Fruit fly (Drosophila melanogaster) whole organism, embryonic: ENCODE results near the gene CG7367.

Experiments used
- Abd-B ChIP-seq: fragments of 200-800 bp; sonication (Bioruptor generic); optimal IDR thresholded peaks from 2 replicates; lab custom pipeline; 2018; ENCODE audit warnings: missing biosample characterization, mild to moderate bottlenecking, missing genetic modification characterization, moderate library complexity
- Bgb ChIP-seq: fragments of 200-800 bp; sonication (Bioruptor generic); IDR thresholded peaks from 2 replicates; pipeline ENCODE4 v1.3.6; 2022; ENCODE audit warnings: missing biosample characterization, missing genetic modification characterization; ENCODE audit not compliant: partially characterized antibody
- CG10147 ChIP-seq: fragments of 200-800 bp; sonication (Bioruptor generic); optimal IDR thresholded peaks from 2 replicates; lab custom pipeline; 2019; ENCODE audit warnings: missing biosample characterization, mild to moderate bottlenecking, missing genetic modification characterization, moderate library complexity
- CG10209 ChIP-seq: fragments of 200-800 bp; sonication (Bioruptor generic); optimal IDR thresholded peaks from 3 replicates; lab custom pipeline; 2017; ENCODE audit warnings: missing biosample characterization, mild to moderate bottlenecking, missing genetic modification characterization, missing genetic modification reagents
- CG10979 ChIP-seq: fragments of 200-800 bp; sonication (Bioruptor generic); optimal IDR thresholded peaks from 2 replicates; lab custom pipeline; 2018; ENCODE audit warnings: missing biosample characterization, mild to moderate bottlenecking, missing genetic modification characterization, moderate library complexity
- CG11247 ChIP-seq: fragments of 200-800 bp; sonication (Bioruptor generic); IDR thresholded peaks from 2 replicates; pipeline ENCODE4 v1.3.6; 2022; ENCODE audit warnings: missing biosample characterization, missing genetic modification characterization
- CG11560 ChIP-seq: fragments of 200-800 bp; sonication (Bioruptor generic); IDR thresholded peaks from 3 replicates; pipeline ENCODE4 v1.3.6; 2022; ENCODE audit warnings: missing biosample characterization, missing genetic modification characterization
- CG12744 ChIP-seq: fragments of 200-800 bp; sonication (Bioruptor generic); optimal IDR thresholded peaks from 2 replicates; lab custom pipeline; 2016; ENCODE audit warnings: missing biosample characterization, missing genetic modification characterization
- CG18011 ChIP-seq: fragments of 200-800 bp; sonication (Bioruptor generic); optimal IDR thresholded peaks from 2 replicates; lab custom pipeline; 2017; ENCODE audit warnings: missing biosample characterization, missing genetic modification characterization, mild to moderate bottlenecking, moderate library complexity, missing genotype
- CG1832 ChIP-seq: fragments of 200-800 bp; sonication (Bioruptor generic); optimal IDR thresholded peaks from 2 replicates; lab custom pipeline; 2017; ENCODE audit warnings: missing biosample characterization, mild to moderate bottlenecking, missing genetic modification characterization, inconsistent platforms
- CG31441 ChIP-seq: fragments of 200-800 bp; sonication (Bioruptor generic); IDR thresholded peaks from 2 replicates; pipeline ENCODE4 v1.3.6; 2022; ENCODE audit warnings: missing biosample characterization, missing genetic modification characterization
- CG32532 ChIP-seq: fragments of 200-800 bp; sonication (Bioruptor generic); IDR thresholded peaks from 2 replicates; pipeline ENCODE4 v1.3.6; 2022; ENCODE audit warnings: missing biosample characterization, missing genetic modification characterization
- CG4617 ChIP-seq: fragments of 200-800 bp; sonication (Bioruptor generic); optimal IDR thresholded peaks from 3 replicates; lab custom pipeline; 2016; ENCODE audit warnings: missing biosample characterization, missing genetic modification characterization, borderline replicate concordance
- CG5953 ChIP-seq: fragments of 200-800 bp; sonication (Bioruptor generic); IDR thresholded peaks from 2 replicates; pipeline ENCODE4 v1.3.6; 2022; ENCODE audit warnings: missing biosample characterization, missing genetic modification characterization
- CG9215 ChIP-seq: fragments of 200-800 bp; sonication (Bioruptor generic); IDR thresholded peaks from 2 replicates; pipeline ENCODE4 v1.3.6; 2022; ENCODE audit warnings: missing biosample characterization, missing genetic modification characterization
- CG9609 ChIP-seq: fragments of 200-800 bp; sonication (Bioruptor generic); optimal IDR thresholded peaks from 3 replicates; lab custom pipeline; 2016; ENCODE audit warnings: missing biosample characterization, missing genetic modification characterization
- CTCF ChIP-seq: fragments of 200-800 bp; sonication (Bioruptor generic); optimal IDR thresholded peaks from 2 replicates; lab custom pipeline; 2017; ENCODE audit warnings: missing biosample characterization, mild to moderate bottlenecking, missing genetic modification characterization, moderate library complexity
- D19A ChIP-seq: fragments of 200-800 bp; optimal IDR thresholded peaks from 3 replicates; lab custom pipeline; 2019; ENCODE audit warnings: missing biosample characterization, mild to moderate bottlenecking, missing genetic modification characterization, moderate library complexity
- Dbx ChIP-seq: fragments of 200-800 bp; sonication (Bioruptor generic); IDR thresholded peaks from 3 replicates; pipeline ENCODE4 v1.3.6; 2022; ENCODE audit warnings: missing biosample characterization, missing genetic modification characterization
- HLH4C ChIP-seq: fragments of 200-800 bp; sonication (Bioruptor generic); IDR thresholded peaks from 3 replicates; pipeline ENCODE4 v1.3.6; 2022; ENCODE audit warnings: missing biosample characterization, missing genetic modification characterization; ENCODE audit not compliant: partially characterized antibody
- Hr39 ChIP-seq: fragments of >200 bp; optimal IDR thresholded peaks from 2 replicates; lab custom pipeline; 2017
- Lpt ChIP-seq: fragments of >200 bp; optimal IDR thresholded peaks from 2 replicates; lab custom pipeline; 2018; ENCODE audit warnings: missing biosample characterization, missing genetic modification characterization
- Mad ChIP-seq: fragments of 200-800 bp; sonication (Bioruptor generic); optimal IDR thresholded peaks from 2 replicates; lab custom pipeline; 2016; ENCODE audit warnings: missing biosample characterization, missing genetic modification characterization
- Meics ChIP-seq: fragments of 200-800 bp; sonication (Bioruptor generic); optimal IDR thresholded peaks from 2 replicates; lab custom pipeline; 2017; ENCODE audit warnings: missing biosample characterization, mild to moderate bottlenecking, missing genetic modification characterization
- Oaz ChIP-seq: fragments of 200-800 bp; sonication (Bioruptor generic); IDR thresholded peaks from 2 replicates; pipeline ENCODE4 v1.3.6; 2022; ENCODE audit warnings: missing biosample characterization, missing genetic modification characterization
- Poxn ChIP-seq: fragments of 200-800 bp; sonication (Bioruptor generic); IDR thresholded peaks from 2 replicates; pipeline ENCODE4 v1.3.6; 2022; ENCODE audit warnings: missing biosample characterization, missing genetic modification characterization
- Sry-δ ChIP-seq: fragments of 200-800 bp; sonication (Bioruptor generic); optimal IDR thresholded peaks from 2 replicates; lab custom pipeline; 2016; ENCODE audit warnings: missing biosample characterization, missing genetic modification characterization
- TFAM ChIP-seq: fragments of 200-800 bp; sonication (Bioruptor generic); optimal IDR thresholded peaks from 2 replicates; lab custom pipeline; 2017; ENCODE audit warnings: missing biosample characterization, missing genetic modification characterization, inconsistent platforms
- Taf1 ChIP-seq: fragments of 200-800 bp; sonication (Bioruptor generic); IDR thresholded peaks from 2 replicates; pipeline ENCODE4 v1.3.6; 2022; ENCODE audit warnings: missing biosample characterization, missing genetic modification characterization
- YL-1 ChIP-seq: fragments of 200-800 bp; sonication (Bioruptor generic); optimal IDR thresholded peaks from 3 replicates; lab custom pipeline; 2017; ENCODE audit warnings: missing biosample characterization, mild to moderate bottlenecking, missing genetic modification characterization
- ac ChIP-seq: fragments of 200-800 bp; sonication (Bioruptor generic); optimal IDR thresholded peaks from 3 replicates; lab custom pipeline; 2017; ENCODE audit warnings: missing biosample characterization, mild to moderate bottlenecking, missing genetic modification characterization
- cas ChIP-seq: fragments of 200-800 bp; sonication (Bioruptor generic); IDR thresholded peaks from 2 replicates; pipeline ENCODE4 v1.3.6; 2022; ENCODE audit warnings: missing biosample characterization, missing genetic modification characterization
- cato ChIP-seq: fragments of 200-800 bp; sonication (Bioruptor generic); optimal IDR thresholded peaks from 2 replicates; lab custom pipeline; 2016; ENCODE audit warnings: missing biosample characterization, missing genetic modification characterization, borderline replicate concordance
- caup ChIP-seq: fragments of 200-800 bp; sonication (Bioruptor generic); optimal IDR thresholded peaks from 3 replicates; lab custom pipeline; 2017; ENCODE audit warnings: missing biosample characterization, mild to moderate bottlenecking, missing genetic modification characterization, moderate library complexity; ENCODE audit not compliant: severe bottlenecking
- chm ChIP-seq: fragments of 200-800 bp; sonication (Bioruptor generic); IDR thresholded peaks from 2 replicates; pipeline ENCODE4 v1.3.6; 2022; ENCODE audit warnings: missing biosample characterization, missing genetic modification characterization
- croc ChIP-seq: fragments of 200-800 bp; sonication (Bioruptor generic); conservative IDR thresholded peaks from 3 replicates; pipeline ENCODE4 v1.3.6; 2022; ENCODE audit warnings: missing biosample characterization, missing genetic modification characterization
- da ChIP-seq: fragments of 200-800 bp; sonication (Bioruptor generic); optimal IDR thresholded peaks from 2 replicates; lab custom pipeline; 2016; ENCODE audit warnings: missing biosample characterization, missing genetic modification characterization
- dm ChIP-seq: fragments of 200-800 bp; sonication (Bioruptor generic); optimal IDR thresholded peaks from 3 replicates; lab custom pipeline; 2016; ENCODE audit warnings: missing biosample characterization, missing genetic modification characterization
- fd102C ChIP-seq: fragments of 200-800 bp; sonication (Bioruptor generic); optimal IDR thresholded peaks from 2 replicates; lab custom pipeline; 2018; ENCODE audit warnings: missing biosample characterization, mild to moderate bottlenecking, missing genetic modification characterization, moderate library complexity
- gt ChIP-seq: fragments of 200-800 bp; sonication (Bioruptor generic); IDR thresholded peaks from 2 replicates; pipeline ENCODE4 v1.3.6; 2022; ENCODE audit warnings: missing biosample characterization, missing genetic modification characterization
- hth ChIP-seq: fragments of >200 bp; optimal IDR thresholded peaks from 2 replicates; lab custom pipeline; 2017; ENCODE audit warnings: inconsistent platforms
- ind ChIP-seq: fragments of 200-800 bp; sonication (Bioruptor generic); optimal IDR thresholded peaks from 3 replicates; lab custom pipeline; 2016; ENCODE audit warnings: missing biosample characterization, missing genetic modification characterization
- mirr ChIP-seq: fragments of 200-800 bp; sonication (Bioruptor generic); optimal IDR thresholded peaks from 3 replicates; lab custom pipeline; 2018; ENCODE audit warnings: missing biosample characterization, mild to moderate bottlenecking, missing genetic modification characterization
- mld ChIP-seq: fragments of 200-800 bp; sonication (Bioruptor generic); IDR thresholded peaks from 3 replicates; pipeline ENCODE4 v1.3.6; 2022; ENCODE audit warnings: missing biosample characterization, missing genetic modification characterization; ENCODE audit not compliant: partially characterized antibody
- nau ChIP-seq: fragments of 200-800 bp; sonication (Bioruptor generic); optimal IDR thresholded peaks from 3 replicates; lab custom pipeline; 2017; ENCODE audit warnings: missing biosample characterization, mild to moderate bottlenecking, missing genetic modification characterization, missing genetic modification reagents
- ro ChIP-seq: fragments of 200-800 bp; sonication (Bioruptor generic); IDR thresholded peaks from 2 replicates; pipeline ENCODE4 v1.3.6; 2022; ENCODE audit warnings: missing biosample characterization, missing genetic modification characterization
- slou ChIP-seq: fragments of 200-800 bp; sonication (Bioruptor generic); optimal IDR thresholded peaks from 3 replicates; lab custom pipeline; 2016; ENCODE audit warnings: missing biosample characterization, missing genetic modification characterization
- sob ChIP-seq: fragments of 200-800 bp; sonication (Bioruptor generic); IDR thresholded peaks from 2 replicates; pipeline ENCODE4 v1.3.6; 2022; ENCODE audit warnings: missing biosample characterization, missing genetic modification characterization
- vvl ChIP-seq: fragments of 200-800 bp; sonication (Bioruptor generic); IDR thresholded peaks from 2 replicates; pipeline ENCODE4 v1.3.6; 2022; ENCODE audit warnings: missing biosample characterization, missing genetic modification characterization
- wor ChIP-seq: fragments of 200-800 bp; sonication (Bioruptor generic); IDR thresholded peaks from 2 replicates; pipeline ENCODE4 v1.3.6; 2022; ENCODE audit warnings: missing biosample characterization, missing genetic modification characterization
- yki ChIP-seq: fragments of >200 bp; optimal IDR thresholded peaks from 3 replicates; lab custom pipeline; 2018

Gene CG7367

DNA sequence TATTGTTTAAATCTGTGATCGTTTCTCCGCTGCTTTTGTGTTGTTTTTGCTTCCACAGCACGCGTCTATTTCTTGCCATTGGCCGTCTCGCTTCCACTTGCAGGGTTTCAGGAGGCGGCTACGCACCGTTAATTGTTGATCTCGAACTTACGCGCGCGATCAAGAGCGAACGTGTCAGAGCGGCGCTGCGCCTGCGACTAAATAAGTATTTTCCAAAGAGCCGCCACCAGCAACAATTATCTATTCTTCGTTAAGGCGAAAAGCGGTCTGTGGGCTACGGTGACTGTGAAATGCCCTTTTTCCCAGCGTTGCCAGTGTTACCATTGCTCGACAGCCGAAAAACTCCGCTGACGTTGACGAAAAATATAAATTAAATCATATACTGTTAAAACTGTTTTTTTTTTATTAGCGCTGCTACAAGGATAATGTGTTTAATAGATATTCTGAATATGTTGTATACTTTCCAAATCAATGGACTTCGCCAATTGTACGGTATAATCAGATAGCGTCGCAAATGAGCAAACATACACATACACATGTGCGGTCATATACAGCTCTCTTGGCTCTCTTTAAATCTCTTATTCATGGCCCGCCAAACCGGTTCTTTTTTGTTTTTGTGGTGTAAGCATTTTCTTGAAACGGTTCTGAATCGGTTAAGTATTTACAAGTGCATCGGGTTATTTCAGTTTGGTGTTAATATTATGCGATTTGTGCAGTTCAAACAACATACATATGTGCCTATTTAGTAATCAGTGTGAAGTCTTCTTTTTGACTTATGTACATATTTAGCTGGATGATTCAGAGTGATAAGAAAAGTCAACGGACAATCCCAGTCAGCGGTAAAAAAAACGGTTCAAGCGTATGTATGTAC lies 45.4 kb downstream of the CG7367 start, which contains the start of gene pes (continued):
- TF ChIP-seq Bgb (GFP tag; lab: Robert Waterston, UW) = peak; percentile 63; the same call in 1 of the 2 replicates
- peak; percentile 93 for TF ChIP-seq ind (GFP tag; lab: Kevin White, UChicago)
- TF ChIP-seq YL-1 (GFP tag; lab: Kevin White, UChicago) = no peak
- peak; percentile 85 for TF ChIP-seq slou (GFP tag; lab: Kevin White, UChicago)
- peak; percentile 100 for TF ChIP-seq D19A (tag; lab: Kevin White, UChicago)
- peak; percentile 62 for TF ChIP-seq da (GFP tag; lab: Kevin White, UChicago)
- TF ChIP-seq TFAM (GFP tag; lab: Kevin White, UChicago) = peak; percentile 65
- peak; percentile 70 for TF ChIP-seq mirr (GFP tag; lab: Kevin White, UChicago)
- TF ChIP-seq CG10209 (GFP tag; lab: Kevin White, UChicago) = peak; percentile 75
- peak; percentile 31 for TF ChIP-seq Sry-δ (GFP tag; lab: Kevin White, UChicago)
- peak; percentile 64 for TF ChIP-seq sob (GFP tag; lab: Robert Waterston, UW)
- peak; percentile 80 for TF ChIP-seq chm
- peak; percentile 91 for TF ChIP-seq CG10979 (tag; lab: Kevin White, UChicago)
- TF ChIP-seq vvl (GFP tag; lab: Robert Waterston, UW) = peak; percentile 66
- TF ChIP-seq croc (GFP tag; lab: Robert Waterston, UW) = peak; percentile 95
- peak; percentile 92 for TF ChIP-seq caup (GFP tag; lab: Kevin White, UChicago)
- TF ChIP-seq ro = no peak
- TF ChIP-seq nau (GFP tag; lab: Kevin White, UChicago) = peak; percentile 92
- TF ChIP-seq CG1832 (GFP tag; lab: Kevin White, UChicago) = peak; percentile 75
- TF ChIP-seq CG5953 = peak; percentile 75
- no peak for TF ChIP-seq hth (lab: Kevin White, UChicago)
- TF ChIP-seq CG9215 (GFP tag; lab: Robert Waterston, UW) = peak; percentile 95
- peak; percentile 48; the same call in 1 of the 3 replicates for TF ChIP-seq HLH4C
- TF ChIP-seq ac = peak; percentile 69
- TF ChIP-seq CG11560 (tag; lab: Robert Waterston, UW) = no peak
- TF ChIP-seq fd102C = no peak
- peak; percentile 88 for TF ChIP-seq Taf1 (GFP tag; lab: Robert Waterston, UW)
- TF ChIP-seq cas (GFP tag; lab: Robert Waterston, UW) = peak; percentile 79
- TF ChIP-seq Oaz (GFP tag; lab: Robert Waterston, UW) = peak; percentile 81
- peak; percentile 96 for TF ChIP-seq Dbx
- TF ChIP-seq wor = peak; percentile 90
- no peak for TF ChIP-seq CG4617 (GFP tag; lab: Kevin White, UChicago)
- TF ChIP-seq dm = peak; percentile 28
- TF ChIP-seq CG18011 (GFP tag; lab: Kevin White, UChicago) = no peak
- TF ChIP-seq CG10147 (GFP tag; lab: Kevin White, UChicago) = peak; percentile 95
- TF ChIP-seq Abd-B (GFP tag; lab: Kevin White, UChicago) = peak; percentile 95
- peak; percentile 96 for TF ChIP-seq CG32532
- TF ChIP-seq Lpt (GFP tag; lab: Kevin White, UChicago) = no peak
- TF ChIP-seq CG31441 (GFP tag; lab: Robert Waterston, UW) = peak; percentile 90
- peak; percentile 82 for TF ChIP-seq Poxn (GFP tag; lab: Robert Waterston, UW)
- peak; percentile 56 for TF ChIP-seq CG11247 (GFP tag; lab: Robert Waterston, UW)
- TF ChIP-seq mld (GFP tag; lab: Robert Waterston, UW) = peak; percentile 69; the same call in 2 of the 3 replicates
- peak; percentile 78 for TF ChIP-seq gt
- peak; percentile 95 for TF ChIP-seq Meics
- no peak for TF ChIP-seq Hr39
- peak; percentile 58 for TF ChIP-seq CG12744 (GFP tag; lab: Kevin White, UChicago)
- TF ChIP-seq CG9609 (GFP tag; lab: Kevin White, UChicago) = no peak
- TF ChIP-seq Mad (GFP tag; lab: Kevin White, UChicago) = peak; percentile 87
- peak; percentile 25 for TF ChIP-seq yki (lab: Kevin White, UChicago)
- peak; percentile 53 for TF ChIP-seq CTCF (GFP tag; lab: Kevin White, UChicago)
- TF ChIP-seq cato (GFP tag; lab: Kevin White, UChicago) = no peak
